Fruit fly (Drosophila melanogaster): ENCODE data around the gene CG43083.
A peak's percentile ranks its signal among the peaks of the same experiment; 100 is the strongest.

CG43083 gene

DNA sequence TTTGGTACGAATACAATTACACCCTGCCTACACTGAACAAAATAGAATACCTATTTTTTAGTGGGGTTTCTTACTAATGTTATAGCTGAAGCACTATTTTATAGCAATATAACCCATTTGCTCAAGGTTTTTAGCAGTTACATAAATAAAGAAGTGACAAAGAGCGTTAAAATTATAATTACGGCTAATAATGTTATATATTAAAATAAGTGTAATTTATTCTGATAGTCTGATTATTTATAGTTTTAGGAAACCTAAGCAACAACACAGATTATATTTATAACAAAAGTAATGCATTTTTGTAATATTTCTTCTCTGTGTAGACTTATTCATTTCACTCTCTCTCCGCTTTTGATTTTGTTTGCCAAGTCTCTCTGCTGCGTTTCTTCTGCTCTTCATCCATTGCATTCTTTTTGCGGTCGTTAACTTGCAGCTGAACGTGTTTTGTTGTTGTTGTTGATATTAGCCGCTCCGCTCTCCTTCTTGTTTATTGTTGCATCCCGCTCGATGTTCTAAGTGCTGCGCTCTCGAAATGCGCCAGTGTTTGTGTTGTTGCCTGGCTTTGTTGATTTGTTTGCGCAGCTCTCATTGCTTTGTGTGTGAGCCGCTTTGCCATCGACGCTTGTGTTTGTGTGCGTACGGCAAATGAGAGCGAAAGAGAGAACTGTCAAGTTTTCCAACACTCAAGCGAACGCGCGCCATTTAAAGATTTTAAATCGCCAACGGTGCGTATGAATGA is 22.5 kb upstream of the CG43083 start (continued):
- no peak for TF ChIP-seq Kr (GFP tag; optimal IDR thresholded peaks at IDR 0.05)
- TF ChIP-seq Lpt (GFP tag; optimal IDR thresholded peaks at IDR 0.05): no peak
- TF ChIP-seq lbe (GFP tag; optimal IDR thresholded peaks at IDR 0.05): no peak
- TF ChIP-seq CG8089 (GFP tag; optimal IDR thresholded peaks at IDR 0.05): no peak
- peak; percentile 78 for TF ChIP-seq D19B (GFP tag; optimal IDR thresholded peaks at IDR 0.05)
- peak; percentile 93 for TF ChIP-seq CG8388 (GFP tag; optimal IDR thresholded peaks at IDR 0.05)
- TF ChIP-seq tup (GFP tag; optimal IDR thresholded peaks at IDR 0.05): peak; percentile 16
- no peak for TF ChIP-seq prd (optimal IDR thresholded peaks at IDR 0.05)
- peak; percentile 88 for TF ChIP-seq prd (GFP tag; IDR thresholded peaks at IDR 0.05)
- TF ChIP-seq pzg (GFP tag; optimal IDR thresholded peaks at IDR 0.05): peak; percentile 20
- peak; percentile 21; the same call in 1 of the 3 replicates for TF ChIP-seq otp (GFP tag; IDR thresholded peaks at IDR 0.05)
- TF ChIP-seq Sin3A (optimal IDR thresholded peaks at IDR 0.05): no peak
- no peak for TF ChIP-seq CG8478 (optimal IDR thresholded peaks at IDR 0.05)
- TF ChIP-seq lola (GFP tag; optimal IDR thresholded peaks at IDR 0.05): peak in 1 of 3 experiments; percentile 90
- peak; percentile 76 for TF ChIP-seq sob (GFP tag; IDR thresholded peaks at IDR 0.05)
- TF ChIP-seq Gsc (GFP tag; IDR thresholded peaks at IDR 0.05): no peak
- peak; percentile 86 for TF ChIP-seq CG17385 (GFP tag; optimal IDR thresholded peaks at IDR 0.05)
- TF ChIP-seq CG12155 (GFP tag; optimal IDR thresholded peaks at IDR 0.05): peak; percentile 75
- TF ChIP-seq bab2 (GFP tag; optimal IDR thresholded peaks at IDR 0.05): peak; percentile 34
- TF ChIP-seq CG11456 (GFP tag; IDR thresholded peaks at IDR 0.05): no peak; the same call in 2 of the 3 replicates
- peak; percentile 71; the same call in 2 of the 3 replicates for TF ChIP-seq Dbx (GFP tag; IDR thresholded peaks at IDR 0.05)
- peak; percentile 90 for TF ChIP-seq Ptx1 (GFP tag; IDR thresholded peaks at IDR 0.05)
- peak; percentile 13 for TF ChIP-seq Atf3 (GFP tag; optimal IDR thresholded peaks at IDR 0.05)
- TF ChIP-seq CG33557 (GFP tag; optimal IDR thresholded peaks at IDR 0.05): peak; percentile 60
- TF ChIP-seq CG4282 (GFP tag; optimal IDR thresholded peaks at IDR 0.05): no peak
- peak; percentile 90 for TF ChIP-seq CG9817 (tag; optimal IDR thresholded peaks at IDR 0.05)
- peak; percentile 63; the same call in 2 of the 3 replicates for TF ChIP-seq ken (GFP tag; IDR thresholded peaks at IDR 0.05)
- TF ChIP-seq YL-1 (GFP tag; optimal IDR thresholded peaks at IDR 0.05): peak; percentile 66
- TF ChIP-seq sens (GFP tag): peak; percentile 93
- TF ChIP-seq sd (tag; optimal IDR thresholded peaks at IDR 0.05): peak; percentile 59
- no peak for TF ChIP-seq slp2 (GFP tag; optimal IDR thresholded peaks at IDR 0.05)
- TF ChIP-seq CG16863 (GFP tag; optimal IDR thresholded peaks at IDR 0.05): no peak
- peak; percentile 52 for TF ChIP-seq CG3995 (GFP tag; optimal IDR thresholded peaks at IDR 0.05)
- TF ChIP-seq Nf-YC (tag; optimal IDR thresholded peaks at IDR 0.05): peak; percentile 72
- no peak for TF ChIP-seq CG6272 (GFP tag; IDR thresholded peaks at IDR 0.05)
- peak; percentile 20 for TF ChIP-seq CG7271 (tag; optimal IDR thresholded peaks at IDR 0.05)
- TF ChIP-seq Hr39 (optimal IDR thresholded peaks at IDR 0.05): no peak
- peak; percentile 76 for TF ChIP-seq H15 (GFP tag; IDR thresholded peaks at IDR 0.05)
- peak; percentile 59 for TF ChIP-seq trh (GFP tag; optimal IDR thresholded peaks at IDR 0.05)
- TF ChIP-seq eve (GFP tag; optimal IDR thresholded peaks at IDR 0.05): peak in 1 of 2 experiments; percentile 92
- TF ChIP-seq sr (GFP tag; IDR thresholded peaks at IDR 0.05): no peak; the same call in 2 of the 3 replicates
- TF ChIP-seq CG7357 (GFP tag; IDR thresholded peaks at IDR 0.05): peak; percentile 84
- peak; percentile 88 for TF ChIP-seq al (GFP tag; IDR thresholded peaks at IDR 0.05)
- TF ChIP-seq CG30431 (GFP tag; optimal IDR thresholded peaks at IDR 0.05): peak; percentile 75
- no peak for TF ChIP-seq rib (GFP tag; IDR thresholded peaks at IDR 0.05)
- peak; percentile 45; the same call in 1 of the 2 replicates for TF ChIP-seq CG17612 (GFP tag; IDR thresholded peaks at IDR 0.05)
- no peak for TF ChIP-seq Elba2 (GFP tag; optimal IDR thresholded peaks at IDR 0.05)
- TF ChIP-seq cwo (GFP tag; optimal IDR thresholded peaks at IDR 0.05): peak; percentile 88
- TF ChIP-seq CG7839 (tag; optimal IDR thresholded peaks at IDR 0.05): peak; percentile 96
- peak; percentile 82 for TF ChIP-seq CG12299 (tag; optimal IDR thresholded peaks at IDR 0.05)
- TF ChIP-seq ap (GFP tag; IDR thresholded peaks at IDR 0.05): peak; percentile 74
- peak; percentile 84 for TF ChIP-seq odd (GFP tag; optimal IDR thresholded peaks at IDR 0.05)
